Fruit fly (Drosophila melanogaster) Kc167 (cell line): ENCODE data around the gene atms.

Experiments used
- h ChIP-seq: fragments of >200 bp; optimal IDR thresholded peaks from 3 replicates; lab custom pipeline; 2018; ENCODE audit warnings: missing external identifiers
- insv ChIP-seq: fragments of >200 bp; optimal IDR thresholded peaks from 3 replicates; lab custom pipeline; 2018; ENCODE audit warnings: missing external identifiers
- psq ChIP-seq: fragments of >200 bp; optimal IDR thresholded peaks from 2 replicates; lab custom pipeline; 2017; ENCODE audit warnings: missing external identifiers

- no peak for TF ChIP-seq insv
- TF ChIP-seq h, result no peak
- TF ChIP-seq psq (lab: Kevin White, UChicago), result no peak
Observed at dm6 chr3R:4731006-4731405, 18.8 kb upstream of the atms start.
